Fruit fly (Drosophila melanogaster) whole organism, wandering third instar larva: ENCODE data around the gene CG14110.

Source experiments
- Hr78 ChIP-seq: fragments of >200 bp; optimal IDR thresholded peaks from 2 replicates; lab custom pipeline; 2017; ENCODE audit warnings: missing biosample characterization, missing genetic modification characterization
- OdsH ChIP-seq: fragments of 200-800 bp; sonication (Bioruptor generic); optimal IDR thresholded peaks from 2 replicates; lab custom pipeline; 2016; ENCODE audit warnings: missing biosample characterization, mild to moderate bottlenecking, missing genetic modification characterization
- dmrt93B ChIP-seq: fragments of 200-800 bp; sonication (Bioruptor generic); optimal IDR thresholded peaks from 2 replicates; lab custom pipeline; 2018; ENCODE audit warnings: missing biosample characterization, mild to moderate bottlenecking, missing genetic modification characterization
- ey ChIP-seq: fragments of 200-800 bp; sonication (Bioruptor generic); optimal IDR thresholded peaks from 2 replicates; lab custom pipeline; 2016; ENCODE audit warnings: missing biosample characterization, missing genetic modification characterization
- h ChIP-seq: fragments of 200-800 bp; sonication (Bioruptor generic); optimal IDR thresholded peaks from 3 replicates; lab custom pipeline; 2016; ENCODE audit warnings: missing biosample characterization, mild to moderate bottlenecking, missing genetic modification characterization
- lola ChIP-seq: fragments of >200 bp; optimal IDR thresholded peaks from 2 replicates; lab custom pipeline; 2017; ENCODE audit warnings: missing biosample characterization, missing genetic modification characterization
- pan ChIP-seq: fragments of >200 bp; optimal IDR thresholded peaks from 2 replicates; lab custom pipeline; 2017
- psq ChIP-seq: fragments of 200-800 bp; sonication (Bioruptor generic); optimal IDR thresholded peaks from 3 replicates; lab custom pipeline; 2017; ENCODE audit warnings: missing biosample characterization, mild to moderate bottlenecking, missing genetic modification characterization, moderate library complexity
- usp ChIP-seq: fragments of >200 bp; optimal IDR thresholded peaks from 2 replicates; lab custom pipeline; 2017; ENCODE audit warnings: missing biosample characterization, missing genetic modification characterization

dm6 chr3L:13406873-13407272 is 22.3 kb downstream of the CG14110 start:
- no peak for TF ChIP-seq pan (lab: Kevin White, UChicago)
- TF ChIP-seq OdsH (GFP tag; lab: Kevin White, UChicago), result no peak
- TF ChIP-seq Hr78, result no peak
- no peak for TF ChIP-seq psq
- peak; percentile 13 for TF ChIP-seq ey (GFP tag; lab: Kevin White, UChicago)
- TF ChIP-seq lola (GFP tag; lab: Kevin White, UChicago), result no peak
- TF ChIP-seq dmrt93B (GFP tag; lab: Kevin White, UChicago), result no peak
- TF ChIP-seq h (GFP tag; lab: Kevin White, UChicago), result peak; percentile 33
- no peak for TF ChIP-seq usp (GFP tag; lab: Kevin White, UChicago)
